Worm (Caenorhabditis elegans): Measurements from ENCODE around the gene hsd-3.

- TF ChIP-seq ztf-1 (GFP tag; conservative IDR thresholded peaks at IDR 0.05) = no peak
- TF ChIP-seq ama-1 (optimal IDR thresholded peaks at IDR 0.05) = no peak
- no peak for TF ChIP-seq snpc-4 (tag; optimal IDR thresholded peaks at IDR 0.05)
Measured at ce11 chrX:4978103-4978502, 31.0 kb upstream of the hsd-3 start.

Data from whole organism, L2 larva.